Fruit fly (Drosophila melanogaster): ENCODE results near the gene CG33784.

- TF ChIP-seq ttk (optimal IDR thresholded peaks at IDR 0.05) (no peak), h (optimal IDR thresholded peaks at IDR 0.05) (no peak), psq (optimal IDR thresholded peaks at IDR 0.05) (no peak), insv (optimal IDR thresholded peaks at IDR 0.05) (no peak), Sin3A (optimal IDR thresholded peaks at IDR 0.05) (no peak), Myc (optimal IDR thresholded peaks at IDR 0.05) (no peak)
Observed at dm6 chr3R:10034995-10035446, 32.7 kb upstream of the CG33784 start.

All from Kc167 (cell line).